Worm (Caenorhabditis elegans): ENCODE measurements around the gene C16C8.26.

DNA sequence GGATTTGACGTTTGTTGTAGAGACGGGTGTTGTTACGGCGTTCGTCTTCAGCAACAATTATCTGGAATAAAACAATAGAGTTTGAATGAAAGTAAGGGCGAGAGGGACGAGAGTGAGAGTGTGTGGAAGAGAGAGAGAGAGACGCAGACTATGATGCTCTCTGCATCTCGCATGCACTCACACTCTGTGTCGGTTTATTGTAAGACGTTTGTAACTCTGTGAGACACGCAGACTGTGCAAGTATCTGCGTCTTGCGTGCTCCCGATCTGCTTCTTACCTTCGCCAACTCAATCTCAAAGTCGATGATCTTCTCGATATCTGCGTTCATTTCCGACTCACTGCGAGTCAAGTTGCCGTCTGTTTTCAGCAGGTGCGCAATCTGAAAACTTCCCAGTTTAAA, 35.2 kb downstream of the C16C8.26 start:
- TF ChIP-seq elt-3 (tag; optimal IDR thresholded peaks at IDR 0.05) (no peak), skn-1 (tag; optimal IDR thresholded peaks at IDR 0.05) (no peak), egl-27 (tag; optimal IDR thresholded peaks at IDR 0.05) (no peak), blmp-1 (tag; optimal IDR thresholded peaks at IDR 0.05) (no peak)

All from whole organism, L1 larva.